Worm (Caenorhabditis elegans) whole organism, L1 larva: ENCODE data around the gene lim-4.

Source experiments
- F16B12.6 ChIP-seq: fragments of 150-350 bp; optimal IDR thresholded peaks from 2 replicates; lab custom pipeline; 2014; ENCODE audit warnings: missing biosample characterization, missing genetic modification characterization
- Y116A8C.19 ChIP-seq: sonication (generic microtip); optimal IDR thresholded peaks from 2 replicates; lab custom pipeline; 2016; ENCODE audit warnings: missing compliant biosample characterization, missing genetic modification characterization, borderline replicate concordance
- aha-1 ChIP-seq: fragments of 150-350 bp; optimal IDR thresholded peaks from 2 replicates; lab custom pipeline; 2014; ENCODE audit warnings: missing biosample characterization, missing genetic modification characterization
- aly-2 ChIP-seq: fragments of 150-350 bp; optimal IDR thresholded peaks from 2 replicates; lab custom pipeline; 2014; ENCODE audit warnings: missing biosample characterization, missing genetic modification characterization
- ama-1 ChIP-seq: fragments of 150-350 bp; optimal IDR thresholded peaks from 2 replicates; lab custom pipeline; 2014
- blmp-1 ChIP-seq: fragments of 150-350 bp; optimal IDR thresholded peaks from 2 replicates; lab custom pipeline; 2014; ENCODE audit warnings: missing biosample characterization, missing genetic modification characterization
- ceh-63 ChIP-seq: fragments of 200-800 bp; sonication (Bioruptor generic); optimal IDR thresholded peaks from 2 replicates; lab custom pipeline; 2018; ENCODE audit warnings: mild to moderate bottlenecking, missing genetic modification characterization, missing compliant biosample characterization
- ceh-82 ChIP-seq, 3 experiments: fragments of 150-350 bp in 1 of 3; sonication (generic microtip) in 2 of 3; optimal IDR thresholded peaks; 2 replicates each; lab custom pipeline; 2014 to 2017; ENCODE audit warnings: missing biosample characterization in 3 of 3, missing genetic modification characterization in 3 of 3
- dpl-1 ChIP-seq, 3 experiments: fragments of 150-350 bp in 2 of 3; sonication (generic microtip) in 1 of 3; optimal IDR thresholded peaks; 2 replicates each; lab custom pipeline; 2014 to 2017; ENCODE audit warnings: missing biosample characterization in 3 of 3, missing genetic modification characterization in 3 of 3, missing genetic modification reagents in 3 of 3
- dsc-1 ChIP-seq: sonication (generic microtip); optimal IDR thresholded peaks from 2 replicates; lab custom pipeline; 2016; ENCODE audit warnings: mild to moderate bottlenecking, missing genetic modification characterization, missing compliant biosample characterization
- egl-13 ChIP-seq: sonication (generic microtip); optimal IDR thresholded peaks from 2 replicates; lab custom pipeline; 2016; ENCODE audit warnings: missing genotype, missing genetic modification reagents, missing genetic modification characterization, missing compliant biosample characterization
- egl-27 ChIP-seq, 2 experiments: fragments of 150-350 bp in 1 of 2; sonication (generic microtip); optimal IDR thresholded peaks; 3 replicates each; lab custom pipeline; 2017 to 2018; ENCODE audit warnings: missing biosample characterization in 2 of 2, missing genetic modification characterization in 2 of 2, missing genetic modification reagents in 2 of 2
- elt-2 ChIP-seq: sonication (generic microtip); optimal IDR thresholded peaks from 2 replicates; lab custom pipeline; 2016; ENCODE audit warnings: missing genetic modification characterization, mild to moderate bottlenecking, inconsistent platforms, missing compliant biosample characterization, missing genetic modification reagents
- fkh-10 ChIP-seq: sonication (generic microtip); optimal IDR thresholded peaks from 2 replicates; lab custom pipeline; 2017; ENCODE audit warnings: missing biosample characterization, missing genetic modification reagents, missing genetic modification characterization
- fkh-8 ChIP-seq: sonication (generic microtip); optimal IDR thresholded peaks from 2 replicates; lab custom pipeline; 2016; ENCODE audit warnings: mild to moderate bottlenecking, missing genetic modification characterization, missing compliant biosample characterization
- grh-1 ChIP-seq: fragments of 200-800 bp; sonication (Bioruptor generic); IDR thresholded peaks from 2 replicates; pipeline ENCODE4 v1.3.6; 2022; ENCODE audit warnings: missing genetic modification reagents, missing genetic modification characterization, missing compliant biosample characterization
- hlh-17 ChIP-seq: fragments of 200-800 bp; sonication (Bioruptor generic); optimal IDR thresholded peaks from 2 replicates; lab custom pipeline; 2018; ENCODE audit warnings: missing genetic modification characterization, mild to moderate bottlenecking, missing compliant biosample characterization, moderate library complexity, borderline replicate concordance
- hlh-4 ChIP-seq: sonication (generic microtip); optimal IDR thresholded peaks from 2 replicates; lab custom pipeline; 2016; ENCODE audit warnings: mild to moderate bottlenecking, missing genetic modification characterization, missing compliant biosample characterization
- hpl-2 ChIP-seq: fragments of 150-350 bp; optimal IDR thresholded peaks from 2 replicates; lab custom pipeline; 2014; ENCODE audit warnings: missing biosample characterization, missing genetic modification reagents, missing genetic modification characterization
- isw-1 ChIP-seq: fragments of 200-800 bp; sonication (Bioruptor generic); IDR thresholded peaks from 2 replicates; pipeline ENCODE4 v1.3.6; 2022; ENCODE audit warnings: missing genetic modification characterization, missing compliant biosample characterization
- jun-1 ChIP-seq: fragments of 150-350 bp; optimal IDR thresholded peaks from 2 replicates; lab custom pipeline; 2014; ENCODE audit warnings: missing biosample characterization, missing genetic modification reagents, missing genetic modification characterization
- lin-14 ChIP-seq: fragments of 200-800 bp; sonication (Bioruptor generic); optimal IDR thresholded peaks from 2 replicates; lab custom pipeline; 2018; ENCODE audit warnings: mild to moderate bottlenecking, missing genetic modification characterization, moderate library complexity, missing compliant biosample characterization
- lin-35 ChIP-seq, 2 experiments: fragments of 150-350 bp; optimal IDR thresholded peaks; 2 replicates each; lab custom pipeline; 2014; ENCODE audit warnings: missing biosample characterization in 2 of 2, missing genetic modification characterization in 2 of 2, missing genetic modification reagents in 2 of 2
- lir-3 ChIP-seq: sonication (generic microtip); optimal IDR thresholded peaks from 2 replicates; lab custom pipeline; 2016; ENCODE audit warnings: mild to moderate bottlenecking, missing genetic modification characterization, moderate library complexity, missing compliant biosample characterization; ENCODE audit not compliant: poor library complexity
- mab-9 ChIP-seq: fragments of 200-800 bp; sonication (Bioruptor generic); IDR thresholded peaks from 2 replicates; pipeline ENCODE4 v1.3.6; 2022; ENCODE audit warnings: missing genetic modification reagents, missing genetic modification characterization, missing compliant biosample characterization
- mdl-1 ChIP-seq, 2 experiments: fragments of 150-350 bp; optimal IDR thresholded peaks; 2 replicates each; lab custom pipeline; 2014 to 2017; ENCODE audit warnings: missing biosample characterization in 2 of 2, missing genetic modification characterization in 2 of 2, inconsistent platforms in 1 of 2
- nhr-11 ChIP-seq: fragments of 150-350 bp; optimal IDR thresholded peaks from 2 replicates; lab custom pipeline; 2014; ENCODE audit warnings: missing biosample characterization, missing genetic modification characterization
- nhr-19 ChIP-seq: fragments of 200-800 bp; sonication (Bioruptor generic); conservative IDR thresholded peaks from 2 replicates; pipeline ENCODE4 v1.3.6; 2022; ENCODE audit warnings: missing genetic modification characterization, missing compliant biosample characterization
- nhr-76 ChIP-seq: sonication (generic microtip); optimal IDR thresholded peaks from 2 replicates; lab custom pipeline; 2017; ENCODE audit warnings: missing biosample characterization, missing genetic modification characterization
- nhr-77 ChIP-seq: fragments of 150-350 bp; optimal IDR thresholded peaks from 2 replicates; lab custom pipeline; 2014; ENCODE audit warnings: missing biosample characterization, missing genetic modification characterization
- nhr-85 ChIP-seq: sonication (generic microtip); peaks from one replicate; lab custom pipeline; 2016; ENCODE audit warnings: missing genetic modification characterization, inconsistent platforms, missing compliant biosample characterization
- pag-3 ChIP-seq: sonication (generic microtip); optimal IDR thresholded peaks from 2 replicates; lab custom pipeline; 2017; ENCODE audit warnings: missing genetic modification characterization, mild to moderate bottlenecking, missing compliant biosample characterization, antibody characterized with exemption, borderline replicate concordance; ENCODE audit not compliant: insufficient read depth
- pax-3 ChIP-seq: fragments of 200-800 bp; sonication (Bioruptor generic); optimal IDR thresholded peaks from 2 replicates; lab custom pipeline; 2018; ENCODE audit warnings: mild to moderate bottlenecking, missing genetic modification characterization, moderate library complexity, missing compliant biosample characterization
- pqm-1 ChIP-seq: sonication (generic microtip); optimal IDR thresholded peaks from 3 replicates; lab custom pipeline; 2017; ENCODE audit warnings: missing biosample characterization, missing genetic modification characterization
- snpc-4 ChIP-seq: fragments of 150-350 bp; optimal IDR thresholded peaks from 2 replicates; lab custom pipeline; 2014; ENCODE audit warnings: missing biosample characterization, missing genetic modification characterization
- snu-23 ChIP-seq: sonication (generic microtip); optimal IDR thresholded peaks from 2 replicates; lab custom pipeline; 2016; ENCODE audit warnings: missing genetic modification characterization, missing compliant biosample characterization
- sptf-1 ChIP-seq: fragments of 150-350 bp; optimal IDR thresholded peaks from 2 replicates; lab custom pipeline; 2014; ENCODE audit warnings: missing biosample characterization, missing genetic modification characterization
- swsn-7 ChIP-seq: sonication (generic microtip); optimal IDR thresholded peaks from 2 replicates; lab custom pipeline; 2016; ENCODE audit warnings: missing genetic modification characterization, missing compliant biosample characterization
- tbx-2 ChIP-seq: sonication (generic microtip); optimal IDR thresholded peaks from 2 replicates; lab custom pipeline; 2016; ENCODE audit warnings: missing genetic modification characterization, missing compliant biosample characterization
- tlp-1 ChIP-seq: fragments of 150-350 bp; optimal IDR thresholded peaks from 2 replicates; lab custom pipeline; 2014; ENCODE audit warnings: missing biosample characterization, missing genetic modification characterization
- vab-15 ChIP-seq: sonication (generic microtip); optimal IDR thresholded peaks from 2 replicates; lab custom pipeline; 2017; ENCODE audit warnings: missing genotype, mild to moderate bottlenecking, missing genetic modification characterization, missing compliant biosample characterization
- xbp-1 ChIP-seq: sonication (generic microtip); optimal IDR thresholded peaks from 2 replicates; lab custom pipeline; 2016; ENCODE audit warnings: missing genetic modification characterization, missing compliant biosample characterization
- ztf-11 ChIP-seq, 2 experiments: sonication (generic microtip); optimal IDR thresholded peaks; 2 replicates each; lab custom pipeline; 2016 to 2017; ENCODE audit warnings: missing genetic modification characterization in 2 of 2, missing biosample characterization in 1 of 2, missing compliant biosample characterization in 1 of 2

lim-4 gene

ce11 chrX:3837752-3838159, 35.6 kb downstream of the lim-4 start (continued):
- peak in 1 of 2 experiments; percentile 13 for TF ChIP-seq mdl-1 (tag; optimal IDR thresholded peaks at IDR 0.05; lab: Kevin White, UChicago)
- TF ChIP-seq fkh-10 (GFP tag; lab: Kevin White, UChicago) = no peak
- TF ChIP-seq isw-1 (GFP tag; lab: Robert Waterston, UW) = no peak
- no peak for TF ChIP-seq xbp-1 (tag; lab: Kevin White, UChicago)
- TF ChIP-seq nhr-76 = no peak
- no peak for TF ChIP-seq ceh-82 (tag; optimal IDR thresholded peaks at IDR 0.05; lab: Kevin White, UChicago)
- no peak for TF ChIP-seq swsn-7 (tag; lab: Kevin White, UChicago)
- TF ChIP-seq nhr-11 (tag; lab: Kevin White, UChicago) = no peak
- no peak for TF ChIP-seq hpl-2 (GFP tag; lab: Kevin White, UChicago)
- no peak for TF ChIP-seq dpl-1 (GFP tag; optimal IDR thresholded peaks at IDR 0.05; lab: Kevin White, UChicago)
- no peak for TF ChIP-seq nhr-77
- TF ChIP-seq jun-1 = no peak
- TF ChIP-seq egl-13 (tag; lab: Kevin White, UChicago) = no peak
- TF ChIP-seq tlp-1 (tag; lab: Kevin White, UChicago) = no peak
- TF ChIP-seq tbx-2 = no peak
- TF ChIP-seq Y116A8C.19 (tag; lab: Kevin White, UChicago) = no peak
- peak; percentile 95 for TF ChIP-seq blmp-1
- TF ChIP-seq ceh-63 (GFP tag; lab: Kevin White, UChicago) = no peak
- TF ChIP-seq egl-27 (tag; optimal IDR thresholded peaks at IDR 0.05; lab: Kevin White, UChicago) = no peak
- TF ChIP-seq dsc-1 (tag; lab: Kevin White, UChicago) = no peak
- TF ChIP-seq vab-15 (tag; lab: Kevin White, UChicago) = no peak
- TF ChIP-seq lir-3 (tag; lab: Kevin White, UChicago) = no peak
- no peak for TF ChIP-seq pax-3 (tag; lab: Kevin White, UChicago)
- peak in 1 of 2 experiments; percentile 40 for TF ChIP-seq lin-35 (GFP tag; optimal IDR thresholded peaks at IDR 0.05; lab: Kevin White, UChicago)
- TF ChIP-seq grh-1 (GFP tag; lab: Robert Waterston, UW) = peak; percentile 77
- TF ChIP-seq aha-1 = no peak
- peak; percentile 69 for TF ChIP-seq snu-23 (GFP tag; lab: Kevin White, UChicago)
- TF ChIP-seq snpc-4 = no peak
- no peak for TF ChIP-seq sptf-1
- no peak for TF ChIP-seq hlh-17
- no peak for TF ChIP-seq ztf-11 (tag; optimal IDR thresholded peaks at IDR 0.05; lab: Kevin White, UChicago)
- TF ChIP-seq F16B12.6 (tag; lab: Kevin White, UChicago) = no peak
- no peak for TF ChIP-seq pqm-1 (tag; lab: Kevin White, UChicago)
- no peak for TF ChIP-seq aly-2 (tag; lab: Kevin White, UChicago)
- TF ChIP-seq fkh-8 (tag; lab: Kevin White, UChicago) = no peak
- TF ChIP-seq, all 84 proteins: peak for 17

- no peak for TF ChIP-seq nhr-19 (GFP tag; lab: Robert Waterston, UW)
- no peak for TF ChIP-seq elt-2 (tag; lab: Kevin White, UChicago)
- no peak for TF ChIP-seq aha-1
- TF ChIP-seq nhr-85 (tag; lab: Kevin White, UChicago) = peak; percentile 71
- no peak for TF ChIP-seq pag-3 (tag; lab: Kevin White, UChicago)
- TF ChIP-seq lin-14 (GFP tag; lab: Kevin White, UChicago) = peak; percentile 54
- no peak for TF ChIP-seq ama-1
- TF ChIP-seq sptf-1 = no peak
- no peak for TF ChIP-seq hlh-4
- no peak for TF ChIP-seq hpl-2 (GFP tag; lab: Kevin White, UChicago)
- no peak for TF ChIP-seq swsn-7 (tag; lab: Kevin White, UChicago)
- no peak for TF ChIP-seq mab-9 (GFP tag; lab: Robert Waterston, UW)
Observed at ce11 chrX:3835632-3836031, 37.7 kb downstream of the lim-4 start.
